Fruit fly (Drosophila melanogaster) whole organism, embryonic: ENCODE data around the gene KP78b.
A peak's percentile ranks its signal among the peaks of the same experiment; 100 is the strongest.

Experiments used
- CG11247 ChIP-seq: fragments of 200-800 bp; sonication (Bioruptor generic); IDR thresholded peaks from 2 replicates; pipeline ENCODE4 v1.3.6; 2022; ENCODE audit warnings: missing biosample characterization, missing genetic modification characterization
- CG12299 ChIP-seq: fragments of 200-800 bp; sonication (Bioruptor generic); optimal IDR thresholded peaks from 2 replicates; lab custom pipeline; 2018; ENCODE audit warnings: missing biosample characterization, mild to moderate bottlenecking, missing genetic modification characterization
- CG12769 ChIP-seq: fragments of 200-800 bp; sonication (Bioruptor generic); optimal IDR thresholded peaks from 2 replicates; lab custom pipeline; 2019; ENCODE audit warnings: missing biosample characterization, mild to moderate bottlenecking, missing genetic modification characterization, moderate library complexity
- CG14710 ChIP-seq: fragments of 200-800 bp; sonication (Bioruptor generic); optimal IDR thresholded peaks from 3 replicates; lab custom pipeline; 2019; ENCODE audit warnings: missing biosample characterization, mild to moderate bottlenecking, missing genetic modification characterization, moderate library complexity
- CG14860 ChIP-seq: fragments of 200-800 bp; sonication (Bioruptor generic); IDR thresholded peaks from 3 replicates; pipeline ENCODE4 v1.3.6; 2022; ENCODE audit warnings: missing biosample characterization, missing genetic modification characterization; ENCODE audit not compliant: partially characterized antibody
- CG15479 ChIP-seq: fragments of 200-800 bp; sonication (Bioruptor generic); optimal IDR thresholded peaks from 3 replicates; lab custom pipeline; 2019; ENCODE audit warnings: missing biosample characterization, mild to moderate bottlenecking, missing genetic modification characterization, moderate library complexity
- CG17328 ChIP-seq: fragments of 200-800 bp; sonication (Bioruptor generic); IDR thresholded peaks from 2 replicates; pipeline ENCODE4 v1.3.6; 2022; ENCODE audit warnings: missing biosample characterization, missing genetic modification characterization
- CG17361 ChIP-seq: fragments of 200-800 bp; sonication (Bioruptor generic); IDR thresholded peaks from 3 replicates; pipeline ENCODE4 v1.3.6; 2022; ENCODE audit warnings: missing biosample characterization, missing genetic modification characterization
- CG1792 ChIP-seq: fragments of 200-800 bp; sonication (Bioruptor generic); optimal IDR thresholded peaks from 2 replicates; lab custom pipeline; 2016; ENCODE audit warnings: missing biosample characterization, missing genetic modification characterization
- CG33213 ChIP-seq: fragments of 200-800 bp; sonication (Bioruptor generic); optimal IDR thresholded peaks from 3 replicates; lab custom pipeline; 2016; ENCODE audit warnings: missing biosample characterization, missing genetic modification characterization
- CG34422 ChIP-seq: fragments of 200-800 bp; sonication (Bioruptor generic); IDR thresholded peaks from 3 replicates; pipeline ENCODE4 v1.3.6; 2022; ENCODE audit warnings: missing biosample characterization, missing genetic modification characterization
- CG4360 ChIP-seq: fragments of 200-800 bp; sonication (Bioruptor generic); IDR thresholded peaks from 2 replicates; pipeline ENCODE4 v1.3.6; 2022; ENCODE audit warnings: missing biosample characterization, missing genetic modification characterization
- CG6791 ChIP-seq: fragments of 200-800 bp; sonication (Bioruptor generic); IDR thresholded peaks from 3 replicates; pipeline ENCODE4 v1.3.6; 2022; ENCODE audit warnings: missing biosample characterization, missing genetic modification characterization; ENCODE audit not compliant: partially characterized antibody
- CG7556 ChIP-seq: fragments of 200-800 bp; sonication (Bioruptor generic); optimal IDR thresholded peaks from 2 replicates; lab custom pipeline; 2017; ENCODE audit warnings: missing biosample characterization, mild to moderate bottlenecking, missing genetic modification characterization
- CG8765 ChIP-seq: fragments of 200-800 bp; sonication (Bioruptor generic); IDR thresholded peaks from 2 replicates; pipeline ENCODE4 v1.3.6; 2022; ENCODE audit warnings: missing biosample characterization, missing genetic modification characterization
- CG9727 ChIP-seq: fragments of 200-800 bp; sonication (Bioruptor generic); optimal IDR thresholded peaks from 3 replicates; lab custom pipeline; 2017; ENCODE audit warnings: missing biosample characterization, mild to moderate bottlenecking, missing genetic modification characterization
- Chrac-16 ChIP-seq: fragments of 200-800 bp; sonication (Bioruptor generic); optimal IDR thresholded peaks from 3 replicates; lab custom pipeline; 2016; ENCODE audit warnings: missing biosample characterization, missing genetic modification characterization
- D ChIP-seq, 2 experiments: fragments of 200-800 bp in 1 of 2; fragments of >200 bp in 1 of 2; sonication (Bioruptor generic) in 1 of 2; optimal IDR thresholded peaks; 2 replicates in 1 of 2; 3 replicates in 1 of 2; lab custom pipeline; 2017; ENCODE audit warnings: mild to moderate bottlenecking in 1 of 2, missing biosample characterization in 1 of 2, missing genetic modification characterization in 1 of 2, missing genetic modification reagents in 1 of 2
- Dll ChIP-seq: fragments of 200-800 bp; sonication (Bioruptor generic); IDR thresholded peaks from 4 replicates; pipeline ENCODE4 v1.3.6; 2022; ENCODE audit warnings: missing biosample characterization, missing genetic modification characterization; ENCODE audit not compliant: partially characterized antibody
- Dp ChIP-seq: fragments of 200-800 bp; sonication (Bioruptor generic); optimal IDR thresholded peaks from 2 replicates; lab custom pipeline; 2018; ENCODE audit warnings: missing biosample characterization, mild to moderate bottlenecking, missing genetic modification characterization, moderate library complexity
- Dref ChIP-seq: fragments of 200-800 bp; sonication (Bioruptor generic); IDR thresholded peaks from 2 replicates; pipeline ENCODE4 v1.3.6; 2022; ENCODE audit warnings: missing biosample characterization, missing genetic modification characterization
- Elba2 ChIP-seq: fragments of 200-800 bp; sonication (Bioruptor generic); optimal IDR thresholded peaks from 3 replicates; lab custom pipeline; 2016; ENCODE audit warnings: missing biosample characterization, missing genetic modification characterization
- HLH54F ChIP-seq: fragments of 200-800 bp; sonication (Bioruptor generic); optimal IDR thresholded peaks from 3 replicates; lab custom pipeline; 2016; ENCODE audit warnings: missing biosample characterization, missing genetic modification characterization
- HLHmδ ChIP-seq: fragments of 200-800 bp; sonication (Bioruptor generic); optimal IDR thresholded peaks from 2 replicates; lab custom pipeline; 2018; ENCODE audit warnings: missing biosample characterization, mild to moderate bottlenecking, missing genetic modification characterization, moderate library complexity
- Hr39 ChIP-seq: fragments of >200 bp; optimal IDR thresholded peaks from 2 replicates; lab custom pipeline; 2017
- Meics ChIP-seq: fragments of 200-800 bp; sonication (Bioruptor generic); optimal IDR thresholded peaks from 2 replicates; lab custom pipeline; 2017; ENCODE audit warnings: missing biosample characterization, mild to moderate bottlenecking, missing genetic modification characterization
- Usf ChIP-seq: fragments of 200-800 bp; sonication (Bioruptor generic); optimal IDR thresholded peaks from 2 replicates; lab custom pipeline; 2017; ENCODE audit warnings: missing genotype, missing biosample characterization, missing genetic modification characterization
- ac ChIP-seq: fragments of 200-800 bp; sonication (Bioruptor generic); optimal IDR thresholded peaks from 3 replicates; lab custom pipeline; 2017; ENCODE audit warnings: missing biosample characterization, mild to moderate bottlenecking, missing genetic modification characterization
- ap ChIP-seq: fragments of 200-800 bp; sonication (Bioruptor generic); IDR thresholded peaks from 2 replicates; pipeline ENCODE4 v1.3.6; 2022; ENCODE audit warnings: missing biosample characterization, missing genetic modification characterization
- bsh ChIP-seq, 2 experiments: fragments of 200-800 bp; sonication (Bioruptor generic); optimal IDR thresholded peaks; 2 replicates each; lab custom pipeline; 2017 to 2018; ENCODE audit warnings: mild to moderate bottlenecking in 2 of 2, missing biosample characterization in 2 of 2, missing genetic modification characterization in 2 of 2, moderate library complexity in 1 of 2
- chn ChIP-seq: fragments of 200-800 bp; sonication (Bioruptor generic); optimal IDR thresholded peaks from 2 replicates; lab custom pipeline; 2016; ENCODE audit warnings: missing biosample characterization, missing genetic modification characterization
- cwo ChIP-seq: fragments of 200-800 bp; sonication (Bioruptor generic); optimal IDR thresholded peaks from 3 replicates; lab custom pipeline; 2017; ENCODE audit warnings: missing biosample characterization, missing genetic modification characterization, mild to moderate bottlenecking, moderate library complexity, missing genetic modification reagents
- dati ChIP-seq: fragments of 200-800 bp; sonication (Bioruptor generic); IDR thresholded peaks from 2 replicates; pipeline ENCODE4 v1.3.6; 2022; ENCODE audit warnings: missing biosample characterization, missing genetic modification characterization
- emc ChIP-seq: fragments of 200-800 bp; sonication (Bioruptor generic); optimal IDR thresholded peaks from 2 replicates; lab custom pipeline; 2016; ENCODE audit warnings: missing biosample characterization, missing genetic modification characterization
- esg ChIP-seq: fragments of 200-800 bp; sonication (Bioruptor generic); conservative IDR thresholded peaks from 2 replicates; pipeline ENCODE4 v1.3.6; 2022; ENCODE audit warnings: missing biosample characterization, missing genetic modification characterization
- h ChIP-seq: fragments of >200 bp; optimal IDR thresholded peaks from 2 replicates; lab custom pipeline; 2017
- insv ChIP-seq, 2 experiments: fragments of 200-800 bp; sonication (Bioruptor generic); optimal IDR thresholded peaks; 3 replicates each; lab custom pipeline; 2016 to 2018; ENCODE audit warnings: missing biosample characterization in 2 of 2, missing genetic modification characterization in 2 of 2
- jumu ChIP-seq: fragments of 200-800 bp; sonication (Bioruptor generic); optimal IDR thresholded peaks from 3 replicates; lab custom pipeline; 2016; ENCODE audit warnings: missing biosample characterization, missing genetic modification characterization
- nerfin-1 ChIP-seq: fragments of 200-800 bp; sonication (Bioruptor generic); optimal IDR thresholded peaks from 3 replicates; lab custom pipeline; 2019; ENCODE audit warnings: missing biosample characterization, mild to moderate bottlenecking, missing genetic modification characterization, moderate library complexity
- nom ChIP-seq: fragments of 200-800 bp; sonication (Bioruptor generic); optimal IDR thresholded peaks from 2 replicates; lab custom pipeline; 2017; ENCODE audit warnings: missing biosample characterization, missing genetic modification characterization, mild to moderate bottlenecking, moderate library complexity, missing genetic modification reagents
- prd ChIP-seq, 3 experiments: fragments of >200 bp in 2 of 3; fragments of 200-800 bp in 1 of 3; sonication (Bioruptor generic) in 1 of 3; optimal IDR thresholded peaks in 2 of 3; IDR thresholded peaks in 1 of 3; 2 replicates in 2 of 3; 3 replicates in 1 of 3; pipeline versions ENCODE4 v1.3.6 to Lab custom; 2017 to 2022; ENCODE audit warnings: missing biosample characterization in 1 of 3, missing genetic modification characterization in 1 of 3
- pros ChIP-seq: fragments of 200-800 bp; sonication (Bioruptor generic); optimal IDR thresholded peaks from 3 replicates; lab custom pipeline; 2019; ENCODE audit warnings: missing biosample characterization, mild to moderate bottlenecking, missing genetic modification characterization, moderate library complexity
- sens-2 ChIP-seq: fragments of 200-800 bp; sonication (Bioruptor generic); IDR thresholded peaks from 2 replicates; pipeline ENCODE4 v1.3.6; 2022; ENCODE audit warnings: missing biosample characterization, missing genetic modification characterization
- tap ChIP-seq: fragments of 200-800 bp; optimal IDR thresholded peaks from 3 replicates; lab custom pipeline; 2019; ENCODE audit warnings: missing biosample characterization, mild to moderate bottlenecking, missing genetic modification characterization, moderate library complexity
- tio ChIP-seq: fragments of 200-800 bp; sonication (Bioruptor generic); optimal IDR thresholded peaks from 2 replicates; lab custom pipeline; 2017; ENCODE audit warnings: missing biosample characterization, missing genetic modification characterization, inconsistent platforms
- trh ChIP-seq: fragments of 200-800 bp; sonication (Bioruptor generic); optimal IDR thresholded peaks from 2 replicates; lab custom pipeline; 2016; ENCODE audit warnings: missing biosample characterization, missing genetic modification characterization
- ttk ChIP-seq: fragments of 200-800 bp; sonication (Bioruptor generic); IDR thresholded peaks from 2 replicates; pipeline ENCODE4 v2.1.2; 2022; ENCODE audit warnings: missing biosample characterization, missing genetic modification characterization
- zen ChIP-seq: fragments of 200-800 bp; sonication (Bioruptor generic); optimal IDR thresholded peaks from 3 replicates; lab custom pipeline; 2018; ENCODE audit warnings: missing biosample characterization, mild to moderate bottlenecking, missing genetic modification characterization, moderate library complexity

KP78b gene

DNA sequence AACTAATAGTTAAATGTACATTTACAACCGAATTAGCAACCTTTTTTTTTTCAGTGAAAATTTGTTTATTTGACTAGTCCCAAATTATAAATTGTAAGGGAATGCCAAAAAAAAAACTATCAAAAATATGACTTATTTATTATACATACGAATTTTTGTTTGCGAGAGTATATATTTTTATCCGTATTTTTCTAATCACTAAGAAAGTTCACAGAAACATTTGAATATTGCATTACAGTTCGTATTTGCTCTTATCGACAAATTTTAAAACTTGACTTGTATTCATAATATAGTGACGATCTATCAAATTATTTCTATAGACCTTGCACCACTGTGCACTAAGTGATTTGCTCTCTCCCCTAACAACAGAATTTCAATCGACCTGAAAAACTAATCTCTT, 1.7 kb downstream of the KP78b start (continued):
- TF ChIP-seq Chrac-16 (peak; percentile 5), CG9727 (GFP tag; lab: Kevin White, UChicago) (peak; percentile 56), ac (no peak), CG12299 (tag; lab: Kevin White, UChicago) (no peak), esg (no peak), dati (GFP tag; lab: Robert Waterston, UW) (no peak), CG6791 (GFP tag; lab: Robert Waterston, UW) (0 out of 3 replicates have a peak, but pooled peaks have one; percentile 25), CG33213 (no peak), D (optimal IDR thresholded peaks at IDR 0.05; lab: Kevin White, UChicago) (no peak), D (GFP tag; optimal IDR thresholded peaks at IDR 0.05; lab: Kevin White, UChicago) (peak; percentile 1), CG17328 (0 out of 2 replicates have a peak, but pooled peaks have one; percentile 4), Meics (GFP tag; lab: Kevin White, UChicago) (no peak), h (lab: Kevin White, UChicago) (no peak), bsh (GFP tag; optimal IDR thresholded peaks at IDR 0.05; lab: Kevin White, UChicago) (peak in 1 of 2 experiments; percentile 13), CG17361 (GFP tag; lab: Robert Waterston, UW) (peak; percentile 26; the same call in 1 of the 3 replicates), cwo (GFP tag; lab: Kevin White, UChicago) (no peak), CG14710 (peak; percentile 35), CG7556 (peak; percentile 4), prd (optimal IDR thresholded peaks at IDR 0.05; lab: Kevin White, UChicago) (no peak), prd (GFP tag; IDR thresholded peaks at IDR 0.05; lab: Robert Waterston, UW) (peak; percentile 28; the same call in 1 of the 3 replicates)

DNA sequence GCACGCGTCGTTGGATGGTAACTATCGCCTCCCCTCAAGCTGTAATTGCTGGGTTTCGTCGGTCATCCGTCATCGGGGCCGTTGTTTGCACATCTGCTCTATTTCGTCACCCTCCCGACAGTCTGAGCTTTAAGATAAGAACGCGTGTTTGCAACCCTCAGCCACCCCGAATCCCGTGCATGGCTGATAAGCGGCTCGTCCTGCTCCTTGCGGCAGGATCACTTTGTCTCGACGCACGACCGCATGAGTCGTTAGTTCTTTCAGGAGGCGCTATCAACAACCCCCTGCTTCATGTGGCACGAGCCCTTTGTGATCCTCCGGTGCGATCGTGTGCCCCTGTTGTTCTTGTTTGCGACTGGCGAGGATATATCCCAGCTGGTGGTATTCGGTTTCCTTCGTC, 2.2 kb downstream of the KP78b start:
- TF ChIP-seq sens-2 (GFP tag; lab: Robert Waterston, UW) (no peak), ac (peak; percentile 19), HLHmδ (GFP tag; lab: Kevin White, UChicago) (peak; percentile 31), ap (GFP tag; lab: Robert Waterston, UW) (no peak), tio (GFP tag; lab: Kevin White, UChicago) (no peak), trh (no peak), CG4360 (GFP tag; lab: Robert Waterston, UW) (peak; percentile 45; the same call in 1 of the 2 replicates), tap (tag; lab: Kevin White, UChicago) (peak; percentile 15), nerfin-1 (no peak), Dll (GFP tag; lab: Robert Waterston, UW) (no peak), CG15479 (peak; percentile 62), pros (GFP tag; lab: Kevin White, UChicago) (peak; percentile 99), jumu (GFP tag; lab: Kevin White, UChicago) (no peak), D (optimal IDR thresholded peaks at IDR 0.05; lab: Kevin White, UChicago) (no peak), D (GFP tag; optimal IDR thresholded peaks at IDR 0.05; lab: Kevin White, UChicago) (no peak), CG8765 (GFP tag; lab: Robert Waterston, UW) (0 out of 2 replicates have a peak, but pooled peaks have one; percentile 16), emc (GFP tag; lab: Kevin White, UChicago) (no peak), Dref (0 out of 2 replicates have a peak, but pooled peaks have one; percentile 14)

DNA sequence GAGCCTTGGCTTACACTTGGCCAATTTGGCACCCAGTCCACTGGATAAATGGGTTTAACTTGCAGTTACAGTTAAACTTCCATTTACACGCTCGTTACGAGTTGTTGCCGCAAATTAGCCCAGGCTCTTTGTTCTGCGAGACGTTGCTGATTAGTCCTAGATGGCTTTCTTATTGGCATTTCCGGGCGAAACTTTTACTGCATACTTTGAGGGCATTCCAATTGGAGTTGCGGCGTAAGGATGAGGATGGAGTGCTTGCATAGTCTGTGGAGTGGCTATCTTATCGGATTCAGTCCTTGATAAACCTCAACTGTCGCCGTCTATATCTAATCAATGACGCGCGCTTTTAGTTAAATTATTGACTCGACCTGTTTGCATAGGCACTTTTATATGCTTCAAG, 8.0 kb downstream of the KP78b start:
- TF ChIP-seq Usf (no peak), HLHmδ (GFP tag; lab: Kevin White, UChicago) (no peak), Hr39 (no peak), Dp (no peak), insv (GFP tag; optimal IDR thresholded peaks at IDR 0.05; lab: Kevin White, UChicago) (peak; percentile 93 to 99), CG14860 (no peak), CG15479 (peak; percentile 13), Elba2 (GFP tag; lab: Kevin White, UChicago) (peak; percentile 94), zen (tag; lab: Kevin White, UChicago) (peak; percentile 2), CG11247 (GFP tag; lab: Robert Waterston, UW) (no peak), CG1792 (no peak), CG34422 (GFP tag; lab: Robert Waterston, UW) (no peak), CG12769 (tag; lab: Kevin White, UChicago) (no peak), ttk (GFP tag; lab: Robert Waterston, UW) (no peak), HLH54F (no peak), chn (GFP tag; lab: Kevin White, UChicago) (no peak), nom (no peak), D (optimal IDR thresholded peaks at IDR 0.05; lab: Kevin White, UChicago) (peak; percentile 11), D (GFP tag; optimal IDR thresholded peaks at IDR 0.05; lab: Kevin White, UChicago) (no peak)
